Worm (Caenorhabditis elegans): ENCODE data around the gene memi-2.
A peak's percentile ranks its signal among the peaks of the same experiment; 100 is the strongest.

memi-2 gene

ce11 chrIV:13360144-13360543 lies 40.2 kb downstream of the memi-2 start, which contains the start of gene Y62E10A.3:
Gene Y62E10A.3 (minus strand): TSS chrIV:13360244.
- no peak for TF ChIP-seq ztf-25 (GFP tag; IDR thresholded peaks at IDR 0.05)
- no peak for TF ChIP-seq snpc-1.1 (tag; optimal IDR thresholded peaks at IDR 0.05; ENCODE audit: insufficient read depth)
- TF ChIP-seq F39B2.1 (GFP tag; IDR thresholded peaks at IDR 0.05): no peak

- TF ChIP-seq Y56A3A.18 (GFP tag; IDR thresholded peaks at IDR 0.05) (no peak), hmg-20 (GFP tag; IDR thresholded peaks at IDR 0.05) (no peak), nhr-179 (tag; optimal IDR thresholded peaks at IDR 0.05) (no peak), madf-3 (GFP tag; IDR thresholded peaks at IDR 0.05) (no peak)
Measured at ce11 chrIV:13358488-13358887, 41.8 kb downstream of the memi-2 start, which contains the start of gene W02A2.8. Gene W02A2.8 (minus strand): TSS chrIV:13358588.

- TF ChIP-seq attf-5 (GFP tag; optimal IDR thresholded peaks at IDR 0.05) (no peak), athp-1 (tag; optimal IDR thresholded peaks at IDR 0.05) (no peak), egl-44 (GFP tag; IDR thresholded peaks at IDR 0.05) (no peak), K11D2.4 (GFP tag; IDR thresholded peaks at IDR 0.05) (no peak), madf-6 (GFP tag; IDR thresholded peaks at IDR 0.05) (no peak; the same call in 1 of the 2 replicates), rec-8 (tag; optimal IDR thresholded peaks at IDR 0.05) (no peak), T07F8.4 (tag; optimal IDR thresholded peaks at IDR 0.05) (no peak), hmg-1.2 (GFP tag; IDR thresholded peaks at IDR 0.05) (0 out of 2 replicates have a peak, but pooled peaks have one; percentile 13), F22D6.2 (tag; optimal IDR thresholded peaks at IDR 0.05) (no peak), B0019.2 (GFP tag; conservative IDR thresholded peaks at IDR 0.05) (no peak), Y56A3A.18 (GFP tag; IDR thresholded peaks at IDR 0.05) (no peak), pbrm-1 (GFP tag; IDR thresholded peaks at IDR 0.05) (0 out of 2 replicates have a peak, but pooled peaks have one; percentile 45), gei-17 (GFP tag; optimal IDR thresholded peaks at IDR 0.05) (no peak), C06A6.2 (GFP tag; conservative IDR thresholded peaks at IDR 0.05) (no peak), nhr-27 (tag; optimal IDR thresholded peaks at IDR 0.05) (no peak), unc-130 (GFP tag; optimal IDR thresholded peaks at IDR 0.05) (no peak), ama-1 (optimal IDR thresholded peaks at IDR 0.05) (no peak), ama-1 (GFP tag; optimal IDR thresholded peaks at IDR 0.05) (peak in 1 of 2 experiments; percentile 21), cebp-1 (GFP tag; IDR thresholded peaks at IDR 0.05) (no peak), cebp-1 (tag; optimal IDR thresholded peaks at IDR 0.05) (no peak), akir-1 (GFP tag; optimal IDR thresholded peaks at IDR 0.05) (no peak), nfya-2 (GFP tag; IDR thresholded peaks at IDR 0.05) (no peak), B0336.3 (GFP tag; IDR thresholded peaks at IDR 0.05) (peak; percentile 57; the same call in 1 of the 2 replicates), lin-26 (GFP tag; IDR thresholded peaks at IDR 0.05) (no peak), sdz-38 (tag; optimal IDR thresholded peaks at IDR 0.05) (no peak), F52B5.7 (tag; optimal IDR thresholded peaks at IDR 0.05) (peak; percentile 15), lin-54 (GFP tag; optimal IDR thresholded peaks at IDR 0.05) (no peak), dpff-1 (tag; optimal IDR thresholded peaks at IDR 0.05) (no peak), lir-1 (GFP tag; conservative IDR thresholded peaks at IDR 0.05) (no peak), hsf-1 (GFP tag; IDR thresholded peaks at IDR 0.05) (peak; percentile 63), Y53F4B.3 (GFP tag; IDR thresholded peaks at IDR 0.05) (no peak), F37B4.10 (GFP tag; IDR thresholded peaks at IDR 0.05) (no peak), somi-1 (GFP tag; optimal IDR thresholded peaks at IDR 0.05) (no peak), unc-62 (GFP tag; optimal IDR thresholded peaks at IDR 0.05) (no peak), lin-40 (tag; optimal IDR thresholded peaks at IDR 0.05) (no peak), tlf-1 (GFP tag; optimal IDR thresholded peaks at IDR 0.05) (no peak), ztf-6 (GFP tag; IDR thresholded peaks at IDR 0.05) (no peak), madf-3 (GFP tag; IDR thresholded peaks at IDR 0.05) (0 out of 2 replicates have a peak, but pooled peaks have one; percentile 57), ztf-3 (GFP tag; optimal IDR thresholded peaks at IDR 0.05) (no peak), attf-3 (GFP tag; conservative IDR thresholded peaks at IDR 0.05) (no peak), efl-1 (GFP tag; optimal IDR thresholded peaks at IDR 0.05) (no peak)
Measured at ce11 chrIV:13356005-13356404, 44.3 kb downstream of the memi-2 start.

All from whole organism, young adult.